Fruit fly (Drosophila melanogaster): ENCODE data around the gene Ptpmeg.

The Ptpmeg gene

dm6 chr3L:377222-378071, 49.5 kb downstream of the Ptpmeg start (continued):
- peak; percentile 96 for TF ChIP-seq CG18262 (tag; optimal IDR thresholded peaks at IDR 0.05)
- TF ChIP-seq E2f1 (GFP tag; IDR thresholded peaks at IDR 0.05): peak; percentile 56; the same call in 1 of the 2 replicates
- TF ChIP-seq CG4854 (GFP tag; optimal IDR thresholded peaks at IDR 0.05): peak; percentile 18
- no peak for TF ChIP-seq gfzf (GFP tag; optimal IDR thresholded peaks at IDR 0.05)
- peak; percentile 83 for TF ChIP-seq oc (tag; optimal IDR thresholded peaks at IDR 0.05)
- peak; percentile 70 for TF ChIP-seq CG4707 (GFP tag; optimal IDR thresholded peaks at IDR 0.05)
- TF ChIP-seq fu2 (GFP tag; optimal IDR thresholded peaks at IDR 0.05): no peak
- TF ChIP-seq fd102C (GFP tag; optimal IDR thresholded peaks at IDR 0.05): peak; percentile 30
- peak; percentile 83 for TF ChIP-seq Asciz (GFP tag; optimal IDR thresholded peaks at IDR 0.05)
- peak; percentile 88 for TF ChIP-seq fd3F (GFP tag; optimal IDR thresholded peaks at IDR 0.05)
- TF ChIP-seq CG2889 (GFP tag; IDR thresholded peaks at IDR 0.05): peak; percentile 74
- no peak for TF ChIP-seq abd-A (tag; optimal IDR thresholded peaks at IDR 0.05)
- TF ChIP-seq CG9437 (GFP tag; optimal IDR thresholded peaks at IDR 0.05): peak; percentile 79
- peak; percentile 69 for TF ChIP-seq CG11085 (GFP tag; IDR thresholded peaks at IDR 0.05)
- TF ChIP-seq tna (GFP tag; IDR thresholded peaks at IDR 0.05; ENCODE audit: partially characterized antibody): no peak
- TF ChIP-seq prd (optimal IDR thresholded peaks at IDR 0.05): no peak
- TF ChIP-seq prd (GFP tag; IDR thresholded peaks at IDR 0.05): peak; percentile 72
- peak; percentile 78 for TF ChIP-seq sqz (GFP tag; optimal IDR thresholded peaks at IDR 0.05)
- peak; percentile 86 for TF ChIP-seq Spps (tag; optimal IDR thresholded peaks at IDR 0.05)
- peak; percentile 86 for TF ChIP-seq CG13775 (GFP tag; optimal IDR thresholded peaks at IDR 0.05)
- TF ChIP-seq CG11696 (GFP tag; IDR thresholded peaks at IDR 0.05): peak; percentile 50; the same call in 1 of the 2 replicates
- peak; percentile 93 for TF ChIP-seq CG15269 (tag; optimal IDR thresholded peaks at IDR 0.05)
- TF ChIP-seq Doc3 (GFP tag; IDR thresholded peaks at IDR 0.05; ENCODE audit: partially characterized antibody): no peak
- TF ChIP-seq pita (GFP tag; optimal IDR thresholded peaks at IDR 0.05): no peak
- no peak for TF ChIP-seq CG43689 (GFP tag; IDR thresholded peaks at IDR 0.05)
- peak; percentile 6; the same call in 1 of the 2 replicates for TF ChIP-seq Adf1 (GFP tag; IDR thresholded peaks at IDR 0.05)
- TF ChIP-seq br (optimal IDR thresholded peaks at IDR 0.05): no peak
- TF ChIP-seq D (optimal IDR thresholded peaks at IDR 0.05): no peak
- peak; percentile 84 for TF ChIP-seq D (GFP tag; optimal IDR thresholded peaks at IDR 0.05)
- TF ChIP-seq CG1233 (GFP tag; optimal IDR thresholded peaks at IDR 0.05): peak; percentile 99
- peak; percentile 79 for TF ChIP-seq CG30431 (GFP tag; optimal IDR thresholded peaks at IDR 0.05)
- peak; percentile 70 for TF ChIP-seq CG7372 (GFP tag; IDR thresholded peaks at IDR 0.05)
- peak in 1 of 2 experiments; percentile 46 for TF ChIP-seq Trl (optimal IDR thresholded peaks at IDR 0.05)
- no peak for TF ChIP-seq Trl (GFP tag; optimal IDR thresholded peaks at IDR 0.05)
- peak; percentile 94 for TF ChIP-seq CG14710 (tag; optimal IDR thresholded peaks at IDR 0.05)
- peak; percentile 73 for TF ChIP-seq CG12219 (GFP tag; optimal IDR thresholded peaks at IDR 0.05)
- TF ChIP-seq Dip2 (GFP tag; IDR thresholded peaks at IDR 0.05): no peak
- TF ChIP-seq mirr (GFP tag; optimal IDR thresholded peaks at IDR 0.05): no peak
- peak; percentile 74 for TF ChIP-seq exex (tag; optimal IDR thresholded peaks at IDR 0.05)
- TF ChIP-seq Elba2 (GFP tag; optimal IDR thresholded peaks at IDR 0.05): no peak
- peak; percentile 90 for TF ChIP-seq dysf (GFP tag; IDR thresholded peaks at IDR 0.05)
- no peak for TF ChIP-seq btn (GFP tag; optimal IDR thresholded peaks at IDR 0.05)
- TF ChIP-seq CG17359 (tag; optimal IDR thresholded peaks at IDR 0.05): peak; percentile 91
- peak; percentile 95 for TF ChIP-seq Sox100B (GFP tag; optimal IDR thresholded peaks at IDR 0.05)
- TF ChIP-seq CG16815 (GFP tag; optimal IDR thresholded peaks at IDR 0.05): peak; percentile 88
- 0 out of 2 replicates have a peak, but pooled peaks have one; percentile 38 for TF ChIP-seq dan (GFP tag; IDR thresholded peaks at IDR 0.05)
- peak; percentile 33 for TF ChIP-seq kay (GFP tag; optimal IDR thresholded peaks at IDR 0.05)
- no peak for TF ChIP-seq Ets97D (GFP tag; optimal IDR thresholded peaks at IDR 0.05)
- no peak for TF ChIP-seq hkb (optimal IDR thresholded peaks at IDR 0.05)
- peak; percentile 90 for TF ChIP-seq hkb (GFP tag; IDR thresholded peaks at IDR 0.05)

All from whole organism, embryonic.